Worm (Caenorhabditis elegans): ENCODE measurements around the gene K01A2.10.

K01A2.10 gene

ce11 chrII:286551-286724 is 36.5 kb downstream of the K01A2.10 start, which contains the start of gene misc-1:
Gene misc-1 (plus strand): TSS chrII:286625.
- TF ChIP-seq nhr-21 (tag; optimal IDR thresholded peaks at IDR 0.05), result no peak
- no peak for TF ChIP-seq unc-55 (GFP tag; optimal IDR thresholded peaks at IDR 0.05)
- no peak for TF ChIP-seq skn-1 (tag; optimal IDR thresholded peaks at IDR 0.05)
- no peak for TF ChIP-seq gmeb-1 (tag; optimal IDR thresholded peaks at IDR 0.05)
- no peak for TF ChIP-seq unc-62 (GFP tag; optimal IDR thresholded peaks at IDR 0.05)
- TF ChIP-seq elt-1 (tag; optimal IDR thresholded peaks at IDR 0.05), result no peak
- TF ChIP-seq nhr-237 (tag; optimal IDR thresholded peaks at IDR 0.05), result no peak
- TF ChIP-seq nhr-129 (tag; optimal IDR thresholded peaks at IDR 0.05), result no peak

- TF ChIP-seq skn-1 (tag; optimal IDR thresholded peaks at IDR 0.05) (no peak), dmd-4 (tag; optimal IDR thresholded peaks at IDR 0.05) (no peak), crh-2 (tag; optimal IDR thresholded peaks at IDR 0.05) (peak; percentile 81), ztf-11 (tag; optimal IDR thresholded peaks at IDR 0.05) (no peak), nhr-11 (tag; optimal IDR thresholded peaks at IDR 0.05) (no peak), fos-1 (tag; optimal IDR thresholded peaks at IDR 0.05) (peak; percentile 47), nhr-12 (tag; optimal IDR thresholded peaks at IDR 0.05) (no peak), elt-3 (tag; optimal IDR thresholded peaks at IDR 0.05) (no peak), ceh-16 (tag; optimal IDR thresholded peaks at IDR 0.05) (peak; percentile 19), gmeb-1 (tag; optimal IDR thresholded peaks at IDR 0.05) (peak; percentile 97), nhr-237 (tag; optimal IDR thresholded peaks at IDR 0.05) (peak; percentile 40), nhr-6 (tag; optimal IDR thresholded peaks at IDR 0.05) (peak; percentile 78), peb-1 (tag; optimal IDR thresholded peaks at IDR 0.05) (no peak), sma-9 (GFP tag; optimal IDR thresholded peaks at IDR 0.05) (peak; percentile 75), sma-9 (tag; optimal IDR thresholded peaks at IDR 0.05) (no peak), ztf-1 (GFP tag; conservative IDR thresholded peaks at IDR 0.05) (no peak), unc-62 (GFP tag; optimal IDR thresholded peaks at IDR 0.05) (no peak), nhr-23 (tag; optimal IDR thresholded peaks at IDR 0.05) (no peak), ceh-82 (tag; optimal IDR thresholded peaks at IDR 0.05) (no peak), ZK546.5 (tag; optimal IDR thresholded peaks at IDR 0.05) (no peak), Y55F3AM.14 (GFP tag; optimal IDR thresholded peaks at IDR 0.05) (no peak), sem-4 (tag; optimal IDR thresholded peaks at IDR 0.05) (peak; percentile 77), C34F6.9 (tag; optimal IDR thresholded peaks at IDR 0.05) (peak; percentile 96), lin-13 (GFP tag; optimal IDR thresholded peaks at IDR 0.05) (peak; percentile 87), nhr-129 (tag; optimal IDR thresholded peaks at IDR 0.05) (peak; percentile 58), lsy-2 (tag; optimal IDR thresholded peaks at IDR 0.05) (peak; percentile 81 to 92), ama-1 (optimal IDR thresholded peaks at IDR 0.05) (no peak), mbf-1 (tag; optimal IDR thresholded peaks at IDR 0.05) (no peak), mdl-1 (tag; optimal IDR thresholded peaks at IDR 0.05) (peak in 1 of 2 experiments; percentile 4), R02D3.7 (tag; optimal IDR thresholded peaks at IDR 0.05) (peak; percentile 8), snpc-4 (tag; optimal IDR thresholded peaks at IDR 0.05) (peak; percentile 60), lin-11 (tag; optimal IDR thresholded peaks at IDR 0.05) (peak; percentile 63), egl-27 (tag; optimal IDR thresholded peaks at IDR 0.05) (peak; percentile 81), ztf-4 (tag; optimal IDR thresholded peaks at IDR 0.05) (no peak), elt-1 (tag; optimal IDR thresholded peaks at IDR 0.05) (no peak), nhr-10 (tag; optimal IDR thresholded peaks at IDR 0.05) (no peak), mab-5 (tag; optimal IDR thresholded peaks at IDR 0.05) (peak; percentile 71), unc-39 (tag; optimal IDR thresholded peaks at IDR 0.05) (no peak), zag-1 (tag; optimal IDR thresholded peaks at IDR 0.05) (peak; percentile 17), lin-39 (tag; optimal IDR thresholded peaks at IDR 0.05) (no peak), blmp-1 (tag; optimal IDR thresholded peaks at IDR 0.05; ENCODE audit: insufficient read depth) (no peak), sma-3 (GFP tag; optimal IDR thresholded peaks at IDR 0.05) (peak; percentile 74), aly-2 (tag; optimal IDR thresholded peaks at IDR 0.05) (no peak), nhr-25 (tag; optimal IDR thresholded peaks at IDR 0.05) (peak; percentile 82), alr-1 (tag; optimal IDR thresholded peaks at IDR 0.05) (no peak), unc-55 (GFP tag; optimal IDR thresholded peaks at IDR 0.05) (peak; percentile 96), F13H6.1 (tag; optimal IDR thresholded peaks at IDR 0.05) (peak; percentile 74), nhr-77 (tag; optimal IDR thresholded peaks at IDR 0.05) (peak; percentile 37), nhr-21 (tag; optimal IDR thresholded peaks at IDR 0.05) (peak; percentile 63)
Observed at ce11 chrII:285627-286550, 37.0 kb downstream of the K01A2.10 start, which contains the start of gene B0432.10. Gene B0432.10 (minus strand): TSS chrII:286275.
